Worm (Caenorhabditis elegans): Measurements from ENCODE around the gene srh-3.

Gene srh-3

ce11 chrV:1713761-1714160 lies 31.4 kb downstream of the srh-3 start:
- peak; percentile 88 for TF ChIP-seq sea-1 (GFP tag; conservative IDR thresholded peaks at IDR 0.05)
- peak; percentile 71; the same call in 1 of the 2 replicates for TF ChIP-seq tbx-11 (GFP tag; IDR thresholded peaks at IDR 0.05)
- peak; percentile 68 for TF ChIP-seq scrt-1 (GFP tag; IDR thresholded peaks at IDR 0.05)

- TF ChIP-seq ceh-36 (tag; optimal IDR thresholded peaks at IDR 0.05): no peak
- no peak for TF ChIP-seq aly-1 (tag; optimal IDR thresholded peaks at IDR 0.05)
- no peak for TF ChIP-seq tbx-37 (GFP tag; conservative IDR thresholded peaks at IDR 0.05)
- TF ChIP-seq hmbx-1 (tag; optimal IDR thresholded peaks at IDR 0.05): no peak
- TF ChIP-seq sea-1 (GFP tag; conservative IDR thresholded peaks at IDR 0.05): no peak
- no peak for TF ChIP-seq ama-1 (optimal IDR thresholded peaks at IDR 0.05)
- TF ChIP-seq flt-1 (GFP tag; IDR thresholded peaks at IDR 0.05): no peak
- TF ChIP-seq tbx-11 (GFP tag; IDR thresholded peaks at IDR 0.05): no peak
- no peak for TF ChIP-seq scrt-1 (GFP tag; IDR thresholded peaks at IDR 0.05)
- TF ChIP-seq pes-1 (GFP tag; IDR thresholded peaks at IDR 0.05): no peak
- no peak for TF ChIP-seq B0310.2 (tag; optimal IDR thresholded peaks at IDR 0.05)
- no peak for TF ChIP-seq hmg-4 (GFP tag; optimal IDR thresholded peaks at IDR 0.05)
Observed at ce11 chrV:1716892-1717291, 34.5 kb downstream of the srh-3 start, which contains the start of gene srw-103. TSS of gene srw-103 (plus strand) at chrV:1717192.

- TF ChIP-seq ets-7 (tag; optimal IDR thresholded peaks at IDR 0.05) (no peak), hmbx-1 (tag; optimal IDR thresholded peaks at IDR 0.05) (no peak), hmg-4 (GFP tag; optimal IDR thresholded peaks at IDR 0.05) (no peak), tbx-37 (GFP tag; conservative IDR thresholded peaks at IDR 0.05) (no peak), B0310.2 (tag; optimal IDR thresholded peaks at IDR 0.05) (no peak), pes-1 (GFP tag; IDR thresholded peaks at IDR 0.05) (no peak), ceh-36 (tag; optimal IDR thresholded peaks at IDR 0.05) (no peak), aly-1 (tag; optimal IDR thresholded peaks at IDR 0.05) (no peak), flt-1 (GFP tag; IDR thresholded peaks at IDR 0.05) (no peak), scrt-1 (GFP tag; IDR thresholded peaks at IDR 0.05) (no peak), hnd-1 (tag; optimal IDR thresholded peaks at IDR 0.05) (no peak), F13C5.2 (tag; optimal IDR thresholded peaks at IDR 0.05) (no peak), tbx-11 (GFP tag; IDR thresholded peaks at IDR 0.05) (no peak), sea-1 (GFP tag; conservative IDR thresholded peaks at IDR 0.05) (no peak), ama-1 (optimal IDR thresholded peaks at IDR 0.05) (no peak)
Observed at ce11 chrV:1718232-1718631, 35.9 kb downstream of the srh-3 start.

- TF ChIP-seq tra-4 (tag; optimal IDR thresholded peaks at IDR 0.05) (no peak), hmbx-1 (tag; optimal IDR thresholded peaks at IDR 0.05) (no peak), F13C5.2 (tag; optimal IDR thresholded peaks at IDR 0.05) (no peak), pes-1 (GFP tag; IDR thresholded peaks at IDR 0.05) (no peak), ceh-13 (GFP tag; optimal IDR thresholded peaks at IDR 0.05) (no peak), ets-7 (tag; optimal IDR thresholded peaks at IDR 0.05) (no peak), hmg-4 (GFP tag; optimal IDR thresholded peaks at IDR 0.05) (no peak), tbx-11 (GFP tag; IDR thresholded peaks at IDR 0.05) (no peak)
Observed at ce11 chrV:1719927-1720326, 37.5 kb downstream of the srh-3 start, which contains the start of gene srw-102. TSS of gene srw-102 (plus strand) at chrV:1720227.

ce11 chrV:1721966-1722365 lies 39.6 kb downstream of the srh-3 start, which contains the start of gene srw-101:
TSS of gene srw-101 (plus strand) at chrV:1722266.
- no peak for TF ChIP-seq flt-1 (GFP tag; IDR thresholded peaks at IDR 0.05)
- TF ChIP-seq hmbx-1 (tag; optimal IDR thresholded peaks at IDR 0.05): no peak
- no peak for TF ChIP-seq tbx-11 (GFP tag; IDR thresholded peaks at IDR 0.05)
- TF ChIP-seq B0310.2 (tag; optimal IDR thresholded peaks at IDR 0.05): no peak
- no peak for TF ChIP-seq tbx-37 (GFP tag; conservative IDR thresholded peaks at IDR 0.05)
- no peak for TF ChIP-seq hnd-1 (tag; optimal IDR thresholded peaks at IDR 0.05)

ce11 chrV:1725353-1725752 lies 43.0 kb downstream of the srh-3 start, which contains the start of gene sri-27:
TSS of gene sri-27 (plus strand) at chrV:1725653.
- TF ChIP-seq aly-1 (tag; optimal IDR thresholded peaks at IDR 0.05) (no peak), tbx-11 (GFP tag; IDR thresholded peaks at IDR 0.05) (no peak), tbx-37 (GFP tag; conservative IDR thresholded peaks at IDR 0.05) (no peak), ets-7 (tag; optimal IDR thresholded peaks at IDR 0.05) (no peak), flt-1 (GFP tag; IDR thresholded peaks at IDR 0.05) (no peak), ceh-13 (GFP tag; optimal IDR thresholded peaks at IDR 0.05) (no peak), ama-1 (optimal IDR thresholded peaks at IDR 0.05) (no peak), hmbx-1 (tag; optimal IDR thresholded peaks at IDR 0.05) (no peak), hmg-4 (GFP tag; optimal IDR thresholded peaks at IDR 0.05) (no peak), pes-1 (GFP tag; IDR thresholded peaks at IDR 0.05) (no peak), scrt-1 (GFP tag; IDR thresholded peaks at IDR 0.05) (no peak), sea-1 (GFP tag; conservative IDR thresholded peaks at IDR 0.05) (no peak), tra-4 (tag; optimal IDR thresholded peaks at IDR 0.05) (no peak), ceh-36 (tag; optimal IDR thresholded peaks at IDR 0.05) (no peak), B0310.2 (tag; optimal IDR thresholded peaks at IDR 0.05) (no peak), hnd-1 (tag; optimal IDR thresholded peaks at IDR 0.05) (no peak), F13C5.2 (tag; optimal IDR thresholded peaks at IDR 0.05) (no peak)

ce11 chrV:1731918-1732317 lies 49.5 kb downstream of the srh-3 start, which contains the start of gene gst-21:
TSS of gene gst-21 (minus strand) at chrV:1732018.
- TF ChIP-seq B0310.2 (tag; optimal IDR thresholded peaks at IDR 0.05): no peak
- TF ChIP-seq ceh-13 (GFP tag; optimal IDR thresholded peaks at IDR 0.05): no peak
- TF ChIP-seq hnd-1 (tag; optimal IDR thresholded peaks at IDR 0.05): no peak
- no peak for TF ChIP-seq tra-4 (tag; optimal IDR thresholded peaks at IDR 0.05)
- no peak for TF ChIP-seq aly-1 (tag; optimal IDR thresholded peaks at IDR 0.05)
- no peak for TF ChIP-seq sea-1 (GFP tag; conservative IDR thresholded peaks at IDR 0.05)
- TF ChIP-seq pes-1 (GFP tag; IDR thresholded peaks at IDR 0.05): no peak
- TF ChIP-seq hmbx-1 (tag; optimal IDR thresholded peaks at IDR 0.05): no peak
- TF ChIP-seq tbx-11 (GFP tag; IDR thresholded peaks at IDR 0.05): no peak
- TF ChIP-seq tbx-37 (GFP tag; conservative IDR thresholded peaks at IDR 0.05): no peak
- TF ChIP-seq ama-1 (optimal IDR thresholded peaks at IDR 0.05): no peak
- TF ChIP-seq scrt-1 (GFP tag; IDR thresholded peaks at IDR 0.05): no peak
- no peak for TF ChIP-seq F13C5.2 (tag; optimal IDR thresholded peaks at IDR 0.05)

ce11 chrV:1734569-1734968 lies 52.2 kb downstream of the srh-3 start, which contains the start of gene str-160:
TSS of gene str-160 (plus strand) at chrV:1734869.
- no peak for TF ChIP-seq ceh-36 (tag; optimal IDR thresholded peaks at IDR 0.05)
- TF ChIP-seq pes-1 (GFP tag; IDR thresholded peaks at IDR 0.05): no peak
- no peak for TF ChIP-seq ets-7 (tag; optimal IDR thresholded peaks at IDR 0.05)
- TF ChIP-seq ama-1 (optimal IDR thresholded peaks at IDR 0.05): no peak
- TF ChIP-seq ceh-13 (GFP tag; optimal IDR thresholded peaks at IDR 0.05): no peak
- no peak for TF ChIP-seq hmg-4 (GFP tag; optimal IDR thresholded peaks at IDR 0.05)

Data from whole organism, early embryonic.